Fruit fly (Drosophila melanogaster): ENCODE data around the gene Chrac-14.

- TF ChIP-seq psq (optimal IDR thresholded peaks at IDR 0.05) (no peak), Myc (optimal IDR thresholded peaks at IDR 0.05) (no peak), Sin3A (optimal IDR thresholded peaks at IDR 0.05) (no peak), insv (optimal IDR thresholded peaks at IDR 0.05) (no peak), h (optimal IDR thresholded peaks at IDR 0.05) (no peak)
These were observed 43.0 kb upstream of the Chrac-14 start, which contains the start of gene lectin-29Ca for dm6 chr2L:8394180-8394579.

All from Kc167 (cell line).